Worm (Caenorhabditis elegans) whole organism, mixed stage, embryonic: ENCODE measurements around the gene B0403.5.

Experiments used
- hlh-1 ChIP-seq: fragments of 150-350 bp; optimal IDR thresholded peaks from 2 replicates; lab custom pipeline; 2014; ENCODE audit warnings: missing biosample characterization, missing genetic modification reagents, missing genetic modification characterization
- nhr-28 ChIP-seq: fragments of 150-350 bp; optimal IDR thresholded peaks from 2 replicates; lab custom pipeline; 2014; ENCODE audit warnings: missing biosample characterization, missing genetic modification characterization
- nhr-76 ChIP-seq: sonication (generic microtip); optimal IDR thresholded peaks from 2 replicates; lab custom pipeline; 2017; ENCODE audit warnings: missing biosample characterization, missing genetic modification characterization
- pha-4 ChIP-seq: fragments of 150-350 bp; optimal IDR thresholded peaks from 2 replicates; lab custom pipeline; 2018; ENCODE audit warnings: missing biosample characterization, missing genetic modification reagents, missing genetic modification characterization

DNA sequence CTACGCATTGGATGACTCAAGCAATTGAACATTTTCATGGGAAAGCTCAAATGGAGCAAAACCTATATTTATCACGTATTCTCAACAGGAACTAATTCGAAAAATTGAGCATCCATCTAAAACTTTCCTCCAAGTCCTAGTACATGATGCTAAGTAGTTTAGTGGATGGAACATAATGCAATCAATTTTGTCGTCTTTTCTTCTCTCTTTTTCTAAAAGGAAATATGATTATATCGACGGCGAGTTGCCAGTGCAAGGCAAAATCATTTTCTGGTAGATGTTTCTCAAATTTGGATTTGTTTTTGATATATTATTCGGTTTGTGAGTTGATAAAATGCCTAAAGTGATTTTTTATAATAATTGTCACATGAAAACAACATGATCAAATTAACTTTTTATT lies 16.8 kb upstream of the B0403.5 start:
- TF ChIP-seq nhr-28 (tag; lab: Kevin White, UChicago) (no peak), pha-4 (tag; lab: Kevin White, UChicago) (no peak), nhr-76 (tag; lab: Kevin White, UChicago) (no peak), hlh-1 (tag; lab: Kevin White, UChicago) (no peak)
